Worm (Caenorhabditis elegans) whole organism, L1 larva: ENCODE results near the gene ugt-33.

Source experiments
- ceh-82 ChIP-seq, 3 experiments: fragments of 150-350 bp in 1 of 3; sonication (generic microtip) in 2 of 3; optimal IDR thresholded peaks; 2 replicates each; lab custom pipeline; 2014 to 2017; ENCODE audit warnings: missing biosample characterization in 3 of 3, missing genetic modification characterization in 3 of 3
- egl-13 ChIP-seq: sonication (generic microtip); optimal IDR thresholded peaks from 2 replicates; lab custom pipeline; 2016; ENCODE audit warnings: missing genotype, missing genetic modification reagents, missing genetic modification characterization, missing compliant biosample characterization
- fkh-10 ChIP-seq: sonication (generic microtip); optimal IDR thresholded peaks from 2 replicates; lab custom pipeline; 2017; ENCODE audit warnings: missing biosample characterization, missing genetic modification reagents, missing genetic modification characterization
- nhr-77 ChIP-seq: fragments of 150-350 bp; optimal IDR thresholded peaks from 2 replicates; lab custom pipeline; 2014; ENCODE audit warnings: missing biosample characterization, missing genetic modification characterization
- unc-86 ChIP-seq: sonication (generic microtip); optimal IDR thresholded peaks from 2 replicates; lab custom pipeline; 2016; ENCODE audit warnings: missing genetic modification characterization, missing compliant biosample characterization

DNA sequence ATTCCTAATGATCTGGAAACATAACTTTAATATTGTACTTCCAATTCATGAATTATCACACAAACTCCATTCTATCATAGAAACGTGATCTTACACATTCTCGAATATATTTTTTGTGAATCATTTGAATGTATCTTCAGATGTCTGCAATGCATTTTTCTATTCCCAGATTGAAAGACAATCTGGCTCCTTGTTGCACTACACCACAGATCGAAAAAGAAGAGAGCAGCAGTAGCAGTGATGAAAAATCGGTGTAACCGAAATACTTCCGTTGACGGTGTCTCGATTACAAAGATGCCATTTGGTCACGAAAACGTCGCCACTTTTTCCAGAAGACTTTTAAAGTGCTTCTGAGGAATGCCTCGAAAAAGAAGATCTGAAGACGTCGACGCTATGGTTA, 46.8 kb downstream of the ugt-33 start, which contains the start of gene degt-1:
- TF ChIP-seq ceh-82 (tag; optimal IDR thresholded peaks at IDR 0.05; lab: Kevin White, UChicago) (no peak), unc-86 (tag; lab: Kevin White, UChicago) (no peak), egl-13 (no peak), fkh-10 (GFP tag; lab: Kevin White, UChicago) (no peak), nhr-77 (tag; lab: Kevin White, UChicago) (no peak)
